Fruit fly (Drosophila melanogaster): ENCODE results near the gene Trmt61.

Gene Trmt61

DNA sequence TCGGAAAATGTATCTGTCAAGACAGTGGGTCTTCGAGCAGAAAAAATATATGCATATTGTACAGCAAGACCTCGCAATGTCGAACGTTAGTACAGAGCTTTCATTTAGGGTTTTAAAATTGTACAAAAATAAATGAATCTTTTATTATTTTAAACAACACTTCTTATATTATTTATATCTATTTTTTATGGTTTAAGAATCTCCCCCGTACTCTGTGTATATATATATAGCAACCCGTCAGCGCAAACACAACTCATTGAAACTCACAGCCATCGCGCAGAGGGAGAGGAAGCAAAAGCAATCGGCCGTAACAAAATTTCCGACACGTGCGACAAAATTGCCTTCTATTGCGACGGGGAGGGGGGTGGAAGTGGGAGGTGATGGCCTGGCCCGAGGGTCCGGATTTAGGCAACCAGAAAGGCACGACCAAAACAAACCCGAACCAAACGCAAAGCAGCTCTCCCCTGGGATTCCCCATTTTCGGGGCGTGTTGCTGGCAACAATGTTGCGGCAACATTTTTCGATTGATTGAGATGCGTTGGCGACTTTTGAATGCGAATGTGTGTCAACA is 46.7 kb downstream of the Trmt61 start (continued):
- TF ChIP-seq p53 (GFP tag; optimal IDR thresholded peaks at IDR 0.05) (no peak), NC2β (GFP tag; optimal IDR thresholded peaks at IDR 0.05) (no peak), MBD-R2 (GFP tag; IDR thresholded peaks at IDR 0.05) (peak; percentile 77), CG6272 (GFP tag; IDR thresholded peaks at IDR 0.05) (peak; percentile 44; the same call in 1 of the 2 replicates), CG7928 (GFP tag; optimal IDR thresholded peaks at IDR 0.05) (peak; percentile 40), caup (GFP tag; optimal IDR thresholded peaks at IDR 0.05; ENCODE audit: severe bottlenecking) (peak; percentile 68), CG11560 (tag; IDR thresholded peaks at IDR 0.05) (peak; percentile 9; the same call in 1 of the 3 replicates), CG8281 (tag; optimal IDR thresholded peaks at IDR 0.05) (peak; percentile 34), scrt (GFP tag; optimal IDR thresholded peaks at IDR 0.05) (peak; percentile 60), knrl (GFP tag; IDR thresholded peaks at IDR 0.05; ENCODE audit: partially characterized antibody) (0 out of 3 replicates have a peak, but pooled peaks have one; percentile 9), tio (GFP tag; optimal IDR thresholded peaks at IDR 0.05) (peak; percentile 48), CG9932 (GFP tag; IDR thresholded peaks at IDR 0.05) (peak; percentile 72), Gug (GFP tag; IDR thresholded peaks at IDR 0.05) (peak; percentile 56; the same call in 2 of the 4 replicates), CG10654 (GFP tag; optimal IDR thresholded peaks at IDR 0.05) (peak; percentile 49), CG7839 (tag; optimal IDR thresholded peaks at IDR 0.05) (peak; percentile 67), CG17359 (tag; optimal IDR thresholded peaks at IDR 0.05) (peak; percentile 82), CG11695 (GFP tag; IDR thresholded peaks at IDR 0.05) (peak; percentile 81; the same call in 2 of the 3 replicates), wor (GFP tag; IDR thresholded peaks at IDR 0.05) (no peak), fd96Cb (tag; optimal IDR thresholded peaks at IDR 0.05) (peak; percentile 44), dpn (GFP tag; optimal IDR thresholded peaks at IDR 0.05) (peak; percentile 13 to 46), CG10267 (tag; optimal IDR thresholded peaks at IDR 0.05) (peak; percentile 2), E2f1 (GFP tag; IDR thresholded peaks at IDR 0.05) (peak; percentile 83), CG6689 (GFP tag; IDR thresholded peaks at IDR 0.05) (peak; percentile 66), CG10959 (GFP tag; IDR thresholded peaks at IDR 0.05) (no peak), Sox100B (GFP tag; optimal IDR thresholded peaks at IDR 0.05) (peak; percentile 10), CG6254 (GFP tag; optimal IDR thresholded peaks at IDR 0.05) (peak; percentile 22), CG6765 (GFP tag; optimal IDR thresholded peaks at IDR 0.05) (peak; percentile 73), NfI (GFP tag; optimal IDR thresholded peaks at IDR 0.05) (peak; percentile 45), cwo (GFP tag; optimal IDR thresholded peaks at IDR 0.05) (peak; percentile 99), nmo (GFP tag; optimal IDR thresholded peaks at IDR 0.05) (peak; percentile 54), NC2α (GFP tag; optimal IDR thresholded peaks at IDR 0.05) (no peak), CG3281 (GFP tag; optimal IDR thresholded peaks at IDR 0.05) (peak; percentile 75), Xrp1 (GFP tag; IDR thresholded peaks at IDR 0.05) (peak; percentile 70; the same call in 1 of the 2 replicates), CoRest (tag; optimal IDR thresholded peaks at IDR 0.05) (peak; percentile 33), gsb (GFP tag; IDR thresholded peaks at IDR 0.05) (peak; percentile 72; the same call in 1 of the 2 replicates), ranshi (GFP tag; IDR thresholded peaks at IDR 0.05) (peak; percentile 79), pnt (GFP tag; optimal IDR thresholded peaks at IDR 0.05) (no peak), CG11456 (GFP tag; IDR thresholded peaks at IDR 0.05) (peak; percentile 77), CG8089 (GFP tag; optimal IDR thresholded peaks at IDR 0.05) (no peak), CG5953 (GFP tag; IDR thresholded peaks at IDR 0.05) (peak; percentile 44; the same call in 1 of the 2 replicates), hkb (optimal IDR thresholded peaks at IDR 0.05) (no peak), hkb (GFP tag; IDR thresholded peaks at IDR 0.05) (peak; percentile 76), CG9727 (GFP tag; optimal IDR thresholded peaks at IDR 0.05) (peak; percentile 27), gcm (GFP tag; optimal IDR thresholded peaks at IDR 0.05) (no peak), Oaz (GFP tag; IDR thresholded peaks at IDR 0.05) (peak; percentile 45; the same call in 1 of the 2 replicates), corto (GFP tag; optimal IDR thresholded peaks at IDR 0.05) (no peak), CG18619 (GFP tag; optimal IDR thresholded peaks at IDR 0.05) (peak; percentile 23), ap (GFP tag; IDR thresholded peaks at IDR 0.05) (0 out of 2 replicates have a peak, but pooled peaks have one; percentile 18), sisA (GFP tag; IDR thresholded peaks at IDR 0.05) (peak; percentile 69), chn (GFP tag; optimal IDR thresholded peaks at IDR 0.05) (no peak)
